Fruit fly (Drosophila melanogaster): Measurements from ENCODE around the gene tld.
A peak's percentile ranks its signal among the peaks of the same experiment; 100 is the strongest.

Gene tld

dm6 chr3R:24767667-24768340 is 18.3 kb downstream of the tld start (continued):
- TF ChIP-seq fd96Cb (tag; optimal IDR thresholded peaks at IDR 0.05) (no peak), CG3065 (GFP tag; optimal IDR thresholded peaks at IDR 0.05) (no peak), Ada2b (GFP tag; IDR thresholded peaks at IDR 0.05) (no peak), CG12769 (tag; optimal IDR thresholded peaks at IDR 0.05) (peak; percentile 15), Fer1 (GFP tag; optimal IDR thresholded peaks at IDR 0.05) (no peak), Lhr (GFP tag; optimal IDR thresholded peaks at IDR 0.05) (no peak), CG18599 (GFP tag; optimal IDR thresholded peaks at IDR 0.05) (no peak), CG1603 (tag; optimal IDR thresholded peaks at IDR 0.05) (peak; percentile 10), Dek (tag; optimal IDR thresholded peaks at IDR 0.05) (no peak), otp (GFP tag; IDR thresholded peaks at IDR 0.05) (no peak), dmrt11E (tag; optimal IDR thresholded peaks at IDR 0.05) (peak; percentile 26), D19B (GFP tag; optimal IDR thresholded peaks at IDR 0.05) (no peak), Dip2 (GFP tag; IDR thresholded peaks at IDR 0.05) (no peak), CG12744 (GFP tag; optimal IDR thresholded peaks at IDR 0.05) (no peak), CG9876 (GFP tag; optimal IDR thresholded peaks at IDR 0.05) (no peak), sisA (GFP tag; IDR thresholded peaks at IDR 0.05) (no peak), CG2678 (tag; optimal IDR thresholded peaks at IDR 0.05) (no peak), CG10431 (GFP tag; optimal IDR thresholded peaks at IDR 0.05) (peak; percentile 62), nmo (GFP tag; optimal IDR thresholded peaks at IDR 0.05) (peak; percentile 3), phol (tag; optimal IDR thresholded peaks at IDR 0.05) (no peak), Blimp-1 (GFP tag; optimal IDR thresholded peaks at IDR 0.05) (peak; percentile 100), CG4404 (GFP tag; IDR thresholded peaks at IDR 0.05) (no peak), CG33557 (GFP tag; optimal IDR thresholded peaks at IDR 0.05) (peak; percentile 96), ftz-f1 (GFP tag; optimal IDR thresholded peaks at IDR 0.05) (no peak), gsb (GFP tag; IDR thresholded peaks at IDR 0.05) (no peak), CG7372 (GFP tag; IDR thresholded peaks at IDR 0.05) (no peak), Nf-YC (tag; optimal IDR thresholded peaks at IDR 0.05) (no peak), kay (GFP tag; optimal IDR thresholded peaks at IDR 0.05) (no peak), Awh (GFP tag; IDR thresholded peaks at IDR 0.05) (no peak), CG18619 (GFP tag; optimal IDR thresholded peaks at IDR 0.05) (no peak), CG3847 (GFP tag; IDR thresholded peaks at IDR 0.05) (no peak), sqz (GFP tag; optimal IDR thresholded peaks at IDR 0.05) (peak; percentile 40), Dp (GFP tag; optimal IDR thresholded peaks at IDR 0.05) (no peak), CG3726 (GFP tag; IDR thresholded peaks at IDR 0.05) (no peak), CG8388 (GFP tag; optimal IDR thresholded peaks at IDR 0.05) (peak; percentile 21), Dfd (GFP tag; optimal IDR thresholded peaks at IDR 0.05) (no peak), cato (GFP tag; optimal IDR thresholded peaks at IDR 0.05; ENCODE audit: borderline replicate concordance) (no peak), CG12155 (GFP tag; optimal IDR thresholded peaks at IDR 0.05) (no peak), Dll (GFP tag; IDR thresholded peaks at IDR 0.05; ENCODE audit: partially characterized antibody) (no peak), prd (optimal IDR thresholded peaks at IDR 0.05) (no peak), prd (GFP tag; IDR thresholded peaks at IDR 0.05) (no peak), kni (GFP tag; optimal IDR thresholded peaks at IDR 0.05) (peak; percentile 59), ro (GFP tag; IDR thresholded peaks at IDR 0.05) (no peak), NFAT (GFP tag; IDR thresholded peaks at IDR 0.05) (no peak), lilli (GFP tag; optimal IDR thresholded peaks at IDR 0.05) (no peak), CG31224 (GFP tag; IDR thresholded peaks at IDR 0.05) (no peak), fru (optimal IDR thresholded peaks at IDR 0.05) (no peak), sens (GFP tag) (no peak), ewg (GFP tag; optimal IDR thresholded peaks at IDR 0.05) (no peak), CG9932 (GFP tag; IDR thresholded peaks at IDR 0.05) (no peak), ATbp (GFP tag; optimal IDR thresholded peaks at IDR 0.05) (no peak), br (optimal IDR thresholded peaks at IDR 0.05) (no peak)

Measured in whole organism, embryonic.